Worm (Caenorhabditis elegans) whole organism, L3 larva: ENCODE results near the gene R05F9.7.
A peak's percentile ranks its signal among the peaks of the same experiment; 100 is the strongest.
"Not testable (repeated sequence)": the region's sequence is repeated elsewhere in the genome, so short reads cannot be mapped to it uniquely, and the experiment has no call there.

Experiments used
- R02D3.7 ChIP-seq: fragments of 150-350 bp; optimal IDR thresholded peaks from 2 replicates; lab custom pipeline; 2014; ENCODE audit warnings: missing biosample characterization, missing genetic modification characterization
- aly-2 ChIP-seq: fragments of 150-350 bp; optimal IDR thresholded peaks from 2 replicates; lab custom pipeline; 2014; ENCODE audit warnings: missing biosample characterization, missing genetic modification characterization
- ama-1 ChIP-seq: fragments of 150-350 bp; optimal IDR thresholded peaks from 2 replicates; lab custom pipeline; 2018
- ceh-9 ChIP-seq: sonication (generic microtip); optimal IDR thresholded peaks from 2 replicates; lab custom pipeline; 2018; ENCODE audit warnings: missing biosample characterization, missing genetic modification characterization
- daf-12 ChIP-seq: fragments of 150-350 bp; optimal IDR thresholded peaks from 2 replicates; lab custom pipeline; 2014; ENCODE audit warnings: missing biosample characterization, missing genetic modification reagents, missing genetic modification characterization
- egl-27 ChIP-seq: sonication (generic microtip); optimal IDR thresholded peaks from 4 replicates; lab custom pipeline; 2017; ENCODE audit warnings: missing biosample characterization, missing genetic modification reagents, missing genetic modification characterization
- egl-5 ChIP-seq: fragments of 150-350 bp; optimal IDR thresholded peaks from 2 replicates; lab custom pipeline; 2017; ENCODE audit warnings: missing biosample characterization, missing genetic modification reagents, missing genetic modification characterization, inconsistent platforms
- elt-1 ChIP-seq: fragments of 150-350 bp; optimal IDR thresholded peaks from 2 replicates; lab custom pipeline; 2014; ENCODE audit warnings: missing biosample characterization, missing genetic modification characterization
- elt-2 ChIP-seq: sonication (generic microtip); optimal IDR thresholded peaks from 2 replicates; lab custom pipeline; 2016; ENCODE audit warnings: missing genetic modification reagents, mild to moderate bottlenecking, missing genetic modification characterization, missing compliant biosample characterization
- elt-3 ChIP-seq, 3 experiments: fragments of 150-350 bp in 1 of 3; sonication (generic microtip) in 2 of 3; optimal IDR thresholded peaks; 2 replicates in 2 of 3; 4 replicates in 1 of 3; lab custom pipeline; 2014 to 2017; ENCODE audit warnings: missing biosample characterization in 3 of 3, missing genetic modification characterization in 3 of 3
- eor-1 ChIP-seq, 2 experiments: fragments of 150-350 bp; optimal IDR thresholded peaks; 2 replicates each; lab custom pipeline; 2014 to 2018; ENCODE audit warnings: missing biosample characterization in 2 of 2, missing genetic modification characterization in 2 of 2
- fkh-10 ChIP-seq: sonication (generic microtip); optimal IDR thresholded peaks from 2 replicates; lab custom pipeline; 2017; ENCODE audit warnings: missing biosample characterization, missing genetic modification reagents, missing genetic modification characterization
- fkh-2 ChIP-seq: fragments of 150-350 bp; optimal IDR thresholded peaks from 2 replicates; lab custom pipeline; 2014; ENCODE audit warnings: missing biosample characterization, missing genetic modification reagents, missing genetic modification characterization
- fos-1 ChIP-seq: fragments of 150-350 bp; optimal IDR thresholded peaks from 2 replicates; lab custom pipeline; 2014; ENCODE audit warnings: missing biosample characterization, missing genetic modification characterization
- hmg-11 ChIP-seq: sonication (generic microtip); optimal IDR thresholded peaks from 2 replicates; lab custom pipeline; 2016; ENCODE audit warnings: missing genetic modification characterization, missing compliant biosample characterization
- lin-15B ChIP-seq: fragments of 150-350 bp; optimal IDR thresholded peaks from 2 replicates; lab custom pipeline; 2014; ENCODE audit warnings: missing biosample characterization, missing genetic modification characterization
- lin-39 ChIP-seq: fragments of 150-350 bp; optimal IDR thresholded peaks from 2 replicates; lab custom pipeline; 2018; ENCODE audit warnings: missing biosample characterization, missing genetic modification reagents, missing genetic modification characterization
- lsy-12 ChIP-seq: sonication (generic microtip); optimal IDR thresholded peaks from 2 replicates; lab custom pipeline; 2016; ENCODE audit warnings: mild to moderate bottlenecking, missing genetic modification characterization, missing compliant biosample characterization
- mdl-1 ChIP-seq: fragments of 150-350 bp; optimal IDR thresholded peaks from 2 replicates; lab custom pipeline; 2014; ENCODE audit warnings: missing biosample characterization, missing genetic modification characterization
- nfya-1 ChIP-seq: sonication (generic microtip); optimal IDR thresholded peaks from 2 replicates; lab custom pipeline; 2017; ENCODE audit warnings: missing genetic modification characterization, mild to moderate bottlenecking, missing compliant biosample characterization, antibody characterized with exemption, moderate library complexity; ENCODE audit not compliant: insufficient read depth
- nhr-11 ChIP-seq: fragments of 150-350 bp; optimal IDR thresholded peaks from 2 replicates; lab custom pipeline; 2014; ENCODE audit warnings: missing biosample characterization, missing genetic modification characterization
- nhr-12 ChIP-seq: fragments of 150-350 bp; optimal IDR thresholded peaks from 2 replicates; lab custom pipeline; 2014; ENCODE audit warnings: missing biosample characterization, missing genetic modification characterization
- nhr-23 ChIP-seq: fragments of 150-350 bp; optimal IDR thresholded peaks from 2 replicates; lab custom pipeline; 2014; ENCODE audit warnings: missing biosample characterization, missing genetic modification reagents, missing genetic modification characterization
- nhr-237 ChIP-seq: fragments of 150-350 bp; optimal IDR thresholded peaks from 2 replicates; lab custom pipeline; 2014; ENCODE audit warnings: missing biosample characterization, missing genetic modification characterization
- nhr-25 ChIP-seq: sonication (generic microtip); optimal IDR thresholded peaks from 2 replicates; lab custom pipeline; 2017; ENCODE audit warnings: missing biosample characterization, missing genetic modification characterization
- nhr-28 ChIP-seq: fragments of 150-350 bp; optimal IDR thresholded peaks from 2 replicates; lab custom pipeline; 2014; ENCODE audit warnings: missing biosample characterization, missing genetic modification characterization
- nhr-43 ChIP-seq: sonication (generic microtip); optimal IDR thresholded peaks from 2 replicates; lab custom pipeline; 2016; ENCODE audit warnings: mild to moderate bottlenecking, missing genetic modification characterization, missing compliant biosample characterization; ENCODE audit not compliant: poor library complexity, severe bottlenecking
- nhr-67 ChIP-seq: fragments of 150-350 bp; optimal IDR thresholded peaks from 2 replicates; lab custom pipeline; 2014; ENCODE audit warnings: missing biosample characterization, missing genetic modification characterization
- nhr-76 ChIP-seq: fragments of 150-350 bp; sonication (generic microtip); optimal IDR thresholded peaks from 5 replicates; lab custom pipeline; 2014; ENCODE audit warnings: missing biosample characterization, missing genetic modification characterization
- nhr-77 ChIP-seq: fragments of 150-350 bp; optimal IDR thresholded peaks from 2 replicates; lab custom pipeline; 2014; ENCODE audit warnings: missing biosample characterization, missing genetic modification characterization
- pha-4 ChIP-seq: fragments of 150-350 bp; optimal IDR thresholded peaks from 2 replicates; lab custom pipeline; 2014; ENCODE audit warnings: missing biosample characterization, missing genetic modification reagents, missing genetic modification characterization
- sea-2 ChIP-seq: fragments of 150-350 bp; sonication (generic microtip); optimal IDR thresholded peaks from 4 replicates; lab custom pipeline; 2014; ENCODE audit warnings: missing biosample characterization, missing genetic modification reagents, missing genetic modification characterization
- skn-1 ChIP-seq: fragments of 150-350 bp; optimal IDR thresholded peaks from 2 replicates; lab custom pipeline; 2014; ENCODE audit warnings: missing biosample characterization, missing genetic modification characterization
- tbx-2 ChIP-seq: sonication (generic microtip); optimal IDR thresholded peaks from 2 replicates; lab custom pipeline; 2016; ENCODE audit warnings: mild to moderate bottlenecking, missing genetic modification characterization, missing compliant biosample characterization
- unc-39 ChIP-seq: sonication (generic microtip); optimal IDR thresholded peaks from 4 replicates; lab custom pipeline; 2017; ENCODE audit warnings: missing biosample characterization, missing genetic modification characterization
- unc-62 ChIP-seq: fragments of 150-350 bp; sonication (generic microtip); optimal IDR thresholded peaks from 4 replicates; lab custom pipeline; 2014; ENCODE audit warnings: missing biosample characterization, missing genetic modification reagents, missing genetic modification characterization
- zag-1 ChIP-seq: fragments of 150-350 bp; optimal IDR thresholded peaks from 2 replicates; lab custom pipeline; 2014; ENCODE audit warnings: missing biosample characterization, missing genetic modification characterization
- ztf-11 ChIP-seq: fragments of 150-350 bp; optimal IDR thresholded peaks from 2 replicates; lab custom pipeline; 2014; ENCODE audit warnings: missing biosample characterization, missing genetic modification characterization

The R05F9.7 gene

ce11 chrII:4858906-4859411, 27.1 kb upstream of the R05F9.7 start:
- peak; percentile 12 for TF ChIP-seq lsy-12
- peak; percentile 46 for TF ChIP-seq ama-1
- no peak for TF ChIP-seq nhr-67 (tag; lab: Kevin White, UChicago)
- TF ChIP-seq fkh-2 (tag; lab: Kevin White, UChicago), result no peak
- TF ChIP-seq aly-2 (tag; lab: Kevin White, UChicago), result no peak
- TF ChIP-seq elt-2, result peak; percentile 4

ce11 chrII:4860260-4860659, 25.8 kb upstream of the R05F9.7 start, which contains the start of the genes nspd-5 and F11G11.4:
nspd-5 (minus strand) TSS chrII:4860360.
F11G11.4 (plus strand) TSS chrII:4860594.
- not testable (repeated sequence) for TF ChIP-seq tbx-2, fos-1, fkh-2 (tag; lab: Kevin White, UChicago)

- TF ChIP-seq elt-2 (no peak), fkh-2 (tag; lab: Kevin White, UChicago) (no peak), egl-27 (tag; lab: Kevin White, UChicago) (no peak), nhr-43 (tag; lab: Kevin White, UChicago) (no peak), nhr-76 (no peak), lsy-12 (no peak)
- TF ChIP-seq, all 47 proteins: peak for 0
Observed at ce11 chrII:4863357-4863756, 22.7 kb upstream of the R05F9.7 start, which contains the start of the genes mpst-4 and F11G11.14. mpst-4 (minus strand) TSS chrII:4863457. F11G11.14 (plus strand) TSS chrII:4863681.

- TF ChIP-seq mdl-1 (no peak), ama-1 (peak; percentile 91), unc-62 (GFP tag; lab: Kevin White, UChicago) (peak; percentile 50), hmg-11 (tag; lab: Kevin White, UChicago) (no peak), nhr-28 (tag; lab: Kevin White, UChicago) (no peak), fkh-10 (GFP tag; lab: Kevin White, UChicago) (no peak), skn-1 (tag; lab: Kevin White, UChicago) (no peak), daf-12 (no peak), elt-3 (tag; optimal IDR thresholded peaks at IDR 0.05; lab: Kevin White, UChicago) (peak in 1 of 3 experiments; percentile 73), nhr-11 (tag; lab: Kevin White, UChicago) (no peak), nhr-76 (no peak), zag-1 (tag; lab: Kevin White, UChicago) (no peak), nhr-43 (tag; lab: Kevin White, UChicago) (peak; percentile 74), pha-4 (tag; lab: Kevin White, UChicago) (no peak), nfya-1 (tag; lab: Kevin White, UChicago) (peak; percentile 25), elt-1 (no peak), eor-1 (tag; optimal IDR thresholded peaks at IDR 0.05; lab: Kevin White, UChicago) (no peak), fkh-2 (tag; lab: Kevin White, UChicago) (no peak), lsy-12 (no peak), nhr-25 (tag; lab: Kevin White, UChicago) (peak; percentile 78), nhr-12 (no peak), nhr-23 (tag; lab: Kevin White, UChicago) (peak; percentile 64), nhr-77 (tag; lab: Kevin White, UChicago) (peak; percentile 16), R02D3.7 (tag; lab: Kevin White, UChicago) (peak; percentile 28), unc-39 (tag; lab: Kevin White, UChicago) (no peak)
- TF ChIP-seq, all 47 proteins: peak for 9
Observed at ce11 chrII:4866045-4866444, 20.0 kb upstream of the R05F9.7 start.

ce11 chrII:4867476-4867875, 18.6 kb upstream of the R05F9.7 start, which contains the start of gene col-17:
col-17 (minus strand) TSS chrII:4867576.
- no peak for TF ChIP-seq elt-1
- TF ChIP-seq aly-2 (tag; lab: Kevin White, UChicago), result no peak
- TF ChIP-seq R02D3.7 (tag; lab: Kevin White, UChicago), result no peak
- TF ChIP-seq nhr-43 (tag; lab: Kevin White, UChicago), result no peak
- no peak for TF ChIP-seq lin-15B
- TF ChIP-seq sea-2 (GFP tag; lab: Kevin White, UChicago), result no peak
- no peak for TF ChIP-seq lin-39 (tag; lab: Kevin White, UChicago)
- no peak for TF ChIP-seq egl-5 (tag; lab: Kevin White, UChicago)
- no peak for TF ChIP-seq nhr-237
- TF ChIP-seq nhr-12, result no peak
- no peak for TF ChIP-seq mdl-1
- no peak for TF ChIP-seq nfya-1 (tag; lab: Kevin White, UChicago)
- no peak for TF ChIP-seq tbx-2 (tag; lab: Kevin White, UChicago)
- TF ChIP-seq skn-1 (tag; lab: Kevin White, UChicago), result no peak
- TF ChIP-seq nhr-23 (tag; lab: Kevin White, UChicago), result no peak
- TF ChIP-seq daf-12, result no peak
- no peak for TF ChIP-seq nhr-67 (tag; lab: Kevin White, UChicago)
- no peak for TF ChIP-seq ztf-11 (tag; lab: Kevin White, UChicago)
- TF ChIP-seq lsy-12, result no peak
- TF ChIP-seq ceh-9 (tag; lab: Kevin White, UChicago), result no peak
